Fruit fly (Drosophila melanogaster) whole organism, adult: ENCODE data around the gene SamDC.

Experiments
- CG11617 ChIP-seq: fragments of 200-800 bp; sonication (Bioruptor generic); optimal IDR thresholded peaks from 2 replicates; lab custom pipeline; 2017; ENCODE audit warnings: mild to moderate bottlenecking, missing biosample characterization, missing genetic modification reagents, missing genetic modification characterization
- CG1620 ChIP-seq: fragments of 200-800 bp; sonication (Bioruptor generic); optimal IDR thresholded peaks from 2 replicates; lab custom pipeline; 2016; ENCODE audit warnings: missing biosample characterization, missing genetic modification characterization
- CG5204 ChIP-seq: fragments of 200-800 bp; sonication (Bioruptor generic); optimal IDR thresholded peaks from 2 replicates; lab custom pipeline; 2016; ENCODE audit warnings: missing biosample characterization, missing genetic modification characterization
- CG7101 ChIP-seq: fragments of 200-800 bp; sonication (Bioruptor generic); optimal IDR thresholded peaks from 2 replicates; lab custom pipeline; 2018; ENCODE audit warnings: missing biosample characterization, mild to moderate bottlenecking, missing genetic modification characterization, moderate library complexity
- cnc ChIP-seq, 2 experiments: fragments of >200 bp; optimal IDR thresholded peaks; 2 replicates each; lab custom pipeline; 2017

DNA sequence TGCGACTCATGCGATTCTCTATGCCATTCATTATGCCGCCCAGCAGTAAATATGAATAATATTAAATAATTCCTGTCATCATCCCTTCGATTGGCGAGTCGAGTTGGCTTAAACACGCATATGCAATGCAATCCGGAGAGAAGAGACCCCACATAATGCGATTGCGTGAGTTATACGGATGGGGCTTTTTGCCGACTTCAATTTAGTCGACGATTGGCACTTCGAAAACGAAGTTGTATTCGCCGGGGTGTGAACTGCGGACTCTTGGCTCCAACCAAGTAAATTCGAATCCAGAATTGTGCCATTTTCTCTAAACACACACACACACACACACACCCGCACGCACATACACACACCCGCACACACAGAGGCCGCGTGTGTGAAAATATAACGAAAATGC lies 37.0 kb downstream of the SamDC start:
- TF ChIP-seq CG1620 (no peak), CG11617 (no peak), cnc (optimal IDR thresholded peaks at IDR 0.05; lab: Kevin White, UChicago) (no peak), CG7101 (tag; lab: Kevin White, UChicago) (no peak), CG5204 (no peak)
